Worm (Caenorhabditis elegans): Measurements from ENCODE around the gene sym-4.

ce11 chrX:14186466-14186865, 17.0 kb upstream of the sym-4 start, which contains the start of gene ceh-36:
- TF ChIP-seq nhr-76 (tag; optimal IDR thresholded peaks at IDR 0.05) (no peak), F26F4.8 (GFP tag; conservative IDR thresholded peaks at IDR 0.05) (no peak), snpc-4 (tag; optimal IDR thresholded peaks at IDR 0.05) (no peak)

All from whole organism, L4 larva.